Fruit fly (Drosophila melanogaster): ENCODE measurements around the gene Pitslre.

Pitslre gene

dm6 chr3L:20778224-20779063 is 7.1 kb downstream of the Pitslre start, which contains the start of the genes Pex16 and Pex14 (continued):
- TF ChIP-seq Hr78 (GFP tag; optimal IDR thresholded peaks at IDR 0.05), result no peak
- TF ChIP-seq CG9932 (GFP tag; IDR thresholded peaks at IDR 0.05), result peak; percentile 85
- TF ChIP-seq unpg (GFP tag; optimal IDR thresholded peaks at IDR 0.05), result peak; percentile 62
- TF ChIP-seq ara (GFP tag; IDR thresholded peaks at IDR 0.05), result peak; percentile 37
- peak; percentile 46 for TF ChIP-seq crc (GFP tag; optimal IDR thresholded peaks at IDR 0.05)
- no peak for TF ChIP-seq Elba2 (GFP tag; optimal IDR thresholded peaks at IDR 0.05)
- peak; percentile 57 for TF ChIP-seq Drgx (GFP tag; IDR thresholded peaks at IDR 0.05)
- no peak for TF ChIP-seq aop (GFP tag; IDR thresholded peaks at IDR 0.05)
- TF ChIP-seq ERR (GFP tag; optimal IDR thresholded peaks at IDR 0.05), result no peak
- no peak for TF ChIP-seq usp (GFP tag; optimal IDR thresholded peaks at IDR 0.05)
- peak; percentile 10 for TF ChIP-seq Sry-β (GFP tag; optimal IDR thresholded peaks at IDR 0.05)
- peak; percentile 68 for TF ChIP-seq emc (GFP tag; optimal IDR thresholded peaks at IDR 0.05)
- peak; percentile 34; the same call in 1 of the 2 replicates for TF ChIP-seq ap (GFP tag; IDR thresholded peaks at IDR 0.05)
- TF ChIP-seq ci (GFP tag; IDR thresholded peaks at IDR 0.05), result peak; percentile 70
- TF ChIP-seq CG4617 (GFP tag; optimal IDR thresholded peaks at IDR 0.05; ENCODE audit: borderline replicate concordance), result peak; percentile 68
- TF ChIP-seq CG8478 (optimal IDR thresholded peaks at IDR 0.05), result no peak
- TF ChIP-seq Dll (GFP tag; IDR thresholded peaks at IDR 0.05; ENCODE audit: partially characterized antibody), result no peak
- peak; percentile 48 for TF ChIP-seq slou (GFP tag; optimal IDR thresholded peaks at IDR 0.05)
- TF ChIP-seq bowl (GFP tag; IDR thresholded peaks at IDR 0.05), result no peak
- peak; percentile 50 for TF ChIP-seq CG18011 (GFP tag; optimal IDR thresholded peaks at IDR 0.05)
- no peak for TF ChIP-seq MTF-1 (GFP tag; optimal IDR thresholded peaks at IDR 0.05; ENCODE audit: borderline replicate concordance)
- TF ChIP-seq CG12942 (GFP tag; optimal IDR thresholded peaks at IDR 0.05), result peak; percentile 65
- peak; percentile 47 for TF ChIP-seq CG4328 (GFP tag; optimal IDR thresholded peaks at IDR 0.05)
- TF ChIP-seq Abd-B (GFP tag; optimal IDR thresholded peaks at IDR 0.05), result peak; percentile 79
- TF ChIP-seq dmrt11E (tag; optimal IDR thresholded peaks at IDR 0.05), result peak; percentile 60
- peak; percentile 86 for TF ChIP-seq pnt (GFP tag; optimal IDR thresholded peaks at IDR 0.05)
- TF ChIP-seq CG1529 (GFP tag; optimal IDR thresholded peaks at IDR 0.05), result peak; percentile 23
- peak; percentile 47 for TF ChIP-seq YL-1 (GFP tag; optimal IDR thresholded peaks at IDR 0.05)
- peak; percentile 37 for TF ChIP-seq BEAF-32 (GFP tag; optimal IDR thresholded peaks at IDR 0.05)
- peak in 1 of 2 experiments; percentile 54 for TF ChIP-seq bsh (GFP tag; optimal IDR thresholded peaks at IDR 0.05)
- peak; percentile 51 for TF ChIP-seq CG18476 (GFP tag; optimal IDR thresholded peaks at IDR 0.05)
- TF ChIP-seq CG16779 (GFP tag; IDR thresholded peaks at IDR 0.05), result no peak
- TF ChIP-seq CG7987 (GFP tag; optimal IDR thresholded peaks at IDR 0.05), result no peak
- peak; percentile 26; the same call in 1 of the 2 replicates for TF ChIP-seq Awh (GFP tag; IDR thresholded peaks at IDR 0.05)
- TF ChIP-seq Rfx (GFP tag; IDR thresholded peaks at IDR 0.05), result peak; percentile 85
- peak; percentile 31 for TF ChIP-seq Bdp1 (GFP tag; optimal IDR thresholded peaks at IDR 0.05)
- TF ChIP-seq ATbp (GFP tag; optimal IDR thresholded peaks at IDR 0.05), result no peak
- peak; percentile 20 for TF ChIP-seq CG12071 (GFP tag; optimal IDR thresholded peaks at IDR 0.05)
- no peak for TF ChIP-seq CG8388 (GFP tag; optimal IDR thresholded peaks at IDR 0.05)
- TF ChIP-seq Blimp-1 (GFP tag; optimal IDR thresholded peaks at IDR 0.05), result no peak
- TF ChIP-seq CG6683 (GFP tag; optimal IDR thresholded peaks at IDR 0.05), result no peak
- peak; percentile 60 for TF ChIP-seq CG17359 (tag; optimal IDR thresholded peaks at IDR 0.05)
- TF ChIP-seq CG17385 (GFP tag; optimal IDR thresholded peaks at IDR 0.05), result peak; percentile 30
- peak; percentile 56 for TF ChIP-seq CG12659 (GFP tag; optimal IDR thresholded peaks at IDR 0.05)
- peak; percentile 81 for TF ChIP-seq CG7372 (GFP tag; IDR thresholded peaks at IDR 0.05)
- TF ChIP-seq seq (GFP tag; IDR thresholded peaks at IDR 0.05), result 0 out of 2 replicates have a peak, but pooled peaks have one; percentile 10
- TF ChIP-seq BtbVII (GFP tag; optimal IDR thresholded peaks at IDR 0.05), result no peak
- TF ChIP-seq CG4404 (GFP tag; IDR thresholded peaks at IDR 0.05), result peak; percentile 72

All from whole organism, embryonic.